Fruit fly (Drosophila melanogaster) whole organism, embryonic: ENCODE measurements around the gene CG2021.

Experiments
- Abd-B ChIP-seq: fragments of 200-800 bp; sonication (Bioruptor generic); optimal IDR thresholded peaks from 2 replicates; lab custom pipeline; 2018; ENCODE audit warnings: missing biosample characterization, mild to moderate bottlenecking, missing genetic modification characterization, moderate library complexity
- B-H1 ChIP-seq: fragments of 200-800 bp; sonication (Bioruptor generic); IDR thresholded peaks from 3 replicates; pipeline ENCODE4 v1.3.6; 2022; ENCODE audit warnings: missing biosample characterization, missing genetic modification characterization
- CG10462 ChIP-seq: fragments of 200-800 bp; sonication (Bioruptor generic); optimal IDR thresholded peaks from 2 replicates; lab custom pipeline; 2016; ENCODE audit warnings: missing biosample characterization, missing genetic modification characterization
- CG10654 ChIP-seq: fragments of 200-800 bp; sonication (Bioruptor generic); optimal IDR thresholded peaks from 2 replicates; lab custom pipeline; 2016; ENCODE audit warnings: missing biosample characterization, missing genetic modification characterization
- CG11085 ChIP-seq: fragments of 200-800 bp; sonication (Bioruptor generic); IDR thresholded peaks from 2 replicates; pipeline ENCODE4 v1.3.6; 2022; ENCODE audit warnings: missing biosample characterization, missing genetic modification characterization
- CG12769 ChIP-seq: fragments of 200-800 bp; sonication (Bioruptor generic); optimal IDR thresholded peaks from 2 replicates; lab custom pipeline; 2019; ENCODE audit warnings: missing biosample characterization, mild to moderate bottlenecking, missing genetic modification characterization, moderate library complexity
- CG15011 ChIP-seq: fragments of 200-800 bp; sonication (Bioruptor generic); optimal IDR thresholded peaks from 3 replicates; lab custom pipeline; 2018; ENCODE audit warnings: missing biosample characterization, mild to moderate bottlenecking, missing genetic modification characterization
- CG1529 ChIP-seq: fragments of 200-800 bp; sonication (Bioruptor generic); optimal IDR thresholded peaks from 3 replicates; lab custom pipeline; 2018; ENCODE audit warnings: missing biosample characterization, missing genetic modification characterization
- CG15479 ChIP-seq: fragments of 200-800 bp; sonication (Bioruptor generic); optimal IDR thresholded peaks from 3 replicates; lab custom pipeline; 2019; ENCODE audit warnings: missing biosample characterization, mild to moderate bottlenecking, missing genetic modification characterization, moderate library complexity
- CG1603 ChIP-seq: fragments of 200-800 bp; sonication (Bioruptor generic); optimal IDR thresholded peaks from 2 replicates; lab custom pipeline; 2019; ENCODE audit warnings: missing biosample characterization, mild to moderate bottlenecking, missing genetic modification characterization, moderate library complexity
- CG17361 ChIP-seq: fragments of 200-800 bp; sonication (Bioruptor generic); IDR thresholded peaks from 3 replicates; pipeline ENCODE4 v1.3.6; 2022; ENCODE audit warnings: missing biosample characterization, missing genetic modification characterization
- CG2202 ChIP-seq: fragments of 200-800 bp; sonication (Bioruptor generic); optimal IDR thresholded peaks from 2 replicates; lab custom pipeline; 2018; ENCODE audit warnings: missing biosample characterization, mild to moderate bottlenecking, missing genetic modification characterization
- CG43689 ChIP-seq: fragments of 200-800 bp; sonication (Bioruptor generic); IDR thresholded peaks from 2 replicates; pipeline ENCODE4 v1.3.6; 2022; ENCODE audit warnings: missing biosample characterization, missing genetic modification characterization
- CG4820 ChIP-seq: fragments of 200-800 bp; sonication (Bioruptor generic); optimal IDR thresholded peaks from 3 replicates; lab custom pipeline; 2016; ENCODE audit warnings: missing biosample characterization, missing genetic modification characterization
- CG5180 ChIP-seq: fragments of 200-800 bp; sonication (Bioruptor generic); optimal IDR thresholded peaks from 3 replicates; lab custom pipeline; 2017; ENCODE audit warnings: missing biosample characterization, missing genetic modification characterization, mild to moderate bottlenecking, moderate library complexity, missing genetic modification reagents
- CG6791 ChIP-seq: fragments of 200-800 bp; sonication (Bioruptor generic); IDR thresholded peaks from 3 replicates; pipeline ENCODE4 v1.3.6; 2022; ENCODE audit warnings: missing biosample characterization, missing genetic modification characterization; ENCODE audit not compliant: partially characterized antibody
- CG6813 ChIP-seq: fragments of 200-800 bp; sonication (Bioruptor generic); optimal IDR thresholded peaks from 2 replicates; lab custom pipeline; 2017; ENCODE audit warnings: missing biosample characterization, missing genetic modification characterization, mild to moderate bottlenecking, moderate library complexity, missing genetic modification reagents
- CG9215 ChIP-seq: fragments of 200-800 bp; sonication (Bioruptor generic); IDR thresholded peaks from 2 replicates; pipeline ENCODE4 v1.3.6; 2022; ENCODE audit warnings: missing biosample characterization, missing genetic modification characterization
- CoRest ChIP-seq: fragments of 200-800 bp; sonication (Bioruptor generic); optimal IDR thresholded peaks from 3 replicates; lab custom pipeline; 2018; ENCODE audit warnings: missing biosample characterization, mild to moderate bottlenecking, missing genetic modification characterization, moderate library complexity
- Drgx ChIP-seq: fragments of 200-800 bp; sonication (Bioruptor generic); IDR thresholded peaks from 2 replicates; pipeline ENCODE4 v1.3.6; 2022; ENCODE audit warnings: missing biosample characterization, missing genetic modification characterization
- E2f1 ChIP-seq: fragments of 200-800 bp; sonication (Bioruptor generic); IDR thresholded peaks from 2 replicates; pipeline ENCODE4 v1.3.6; 2022; ENCODE audit warnings: missing biosample characterization, missing genetic modification characterization
- Ets97D ChIP-seq: fragments of 200-800 bp; sonication (Bioruptor generic); optimal IDR thresholded peaks from 3 replicates; lab custom pipeline; 2016; ENCODE audit warnings: missing biosample characterization, missing genetic modification characterization
- Fer1 ChIP-seq: fragments of 200-800 bp; sonication (Bioruptor generic); optimal IDR thresholded peaks from 2 replicates; lab custom pipeline; 2017; ENCODE audit warnings: missing biosample characterization, mild to moderate bottlenecking, missing genetic modification characterization
- H2.0 ChIP-seq: fragments of 200-800 bp; sonication (Bioruptor generic); IDR thresholded peaks from 2 replicates; pipeline ENCODE4 v1.3.6; 2022; ENCODE audit warnings: missing biosample characterization, missing genetic modification characterization
- MBD-R2 ChIP-seq: fragments of 200-800 bp; sonication (Bioruptor generic); IDR thresholded peaks from 2 replicates; pipeline ENCODE4 v1.3.6; 2022; ENCODE audit warnings: missing biosample characterization, missing genetic modification characterization
- MTF-1 ChIP-seq: fragments of 200-800 bp; sonication (Bioruptor generic); optimal IDR thresholded peaks from 2 replicates; lab custom pipeline; 2018; ENCODE audit warnings: missing biosample characterization, mild to moderate bottlenecking, missing genetic modification characterization, borderline replicate concordance
- NC2β ChIP-seq: fragments of 200-800 bp; sonication (Bioruptor generic); optimal IDR thresholded peaks from 2 replicates; lab custom pipeline; 2016; ENCODE audit warnings: missing biosample characterization, missing genetic modification characterization
- Poxn ChIP-seq: fragments of 200-800 bp; sonication (Bioruptor generic); IDR thresholded peaks from 2 replicates; pipeline ENCODE4 v1.3.6; 2022; ENCODE audit warnings: missing biosample characterization, missing genetic modification characterization
- Ptx1 ChIP-seq: fragments of 200-800 bp; sonication (Bioruptor generic); IDR thresholded peaks from 2 replicates; pipeline ENCODE4 v1.3.6; 2022; ENCODE audit warnings: missing biosample characterization, missing genetic modification characterization
- Rfx ChIP-seq: fragments of 200-800 bp; sonication (Bioruptor generic); IDR thresholded peaks from 2 replicates; pipeline ENCODE4 v1.3.6; 2022; ENCODE audit warnings: missing biosample characterization, missing genetic modification characterization
- Sox102F ChIP-seq: fragments of 200-800 bp; sonication (Bioruptor generic); optimal IDR thresholded peaks from 2 replicates; lab custom pipeline; 2018; ENCODE audit warnings: missing biosample characterization, mild to moderate bottlenecking, missing genetic modification characterization, moderate library complexity
- Spps ChIP-seq: fragments of 200-800 bp; sonication (Bioruptor generic); optimal IDR thresholded peaks from 2 replicates; lab custom pipeline; 2018; ENCODE audit warnings: missing biosample characterization, mild to moderate bottlenecking, missing genetic modification characterization
- TFAM ChIP-seq: fragments of 200-800 bp; sonication (Bioruptor generic); optimal IDR thresholded peaks from 2 replicates; lab custom pipeline; 2017; ENCODE audit warnings: missing biosample characterization, missing genetic modification characterization, inconsistent platforms
- Taf1 ChIP-seq: fragments of 200-800 bp; sonication (Bioruptor generic); IDR thresholded peaks from 2 replicates; pipeline ENCODE4 v1.3.6; 2022; ENCODE audit warnings: missing biosample characterization, missing genetic modification characterization
- az2 ChIP-seq: fragments of 200-800 bp; sonication (Bioruptor generic); optimal IDR thresholded peaks from 3 replicates; lab custom pipeline; 2016; ENCODE audit warnings: missing biosample characterization, missing genetic modification characterization
- bcd ChIP-seq: fragments of 200-800 bp; sonication (Bioruptor generic); optimal IDR thresholded peaks from 2 replicates; lab custom pipeline; 2017; ENCODE audit warnings: missing biosample characterization, mild to moderate bottlenecking, missing genetic modification characterization
- chif ChIP-seq, 2 experiments: fragments of 200-800 bp; sonication (Bioruptor generic); optimal IDR thresholded peaks; 3 replicates each; lab custom pipeline; 2016; ENCODE audit warnings: missing biosample characterization in 2 of 2, missing genetic modification characterization in 2 of 2
- fd102C ChIP-seq: fragments of 200-800 bp; sonication (Bioruptor generic); optimal IDR thresholded peaks from 2 replicates; lab custom pipeline; 2018; ENCODE audit warnings: missing biosample characterization, mild to moderate bottlenecking, missing genetic modification characterization, moderate library complexity
- gem ChIP-seq: fragments of 200-800 bp; sonication (Bioruptor generic); optimal IDR thresholded peaks from 2 replicates; lab custom pipeline; 2019; ENCODE audit warnings: missing biosample characterization, mild to moderate bottlenecking, missing genetic modification characterization, moderate library complexity
- grn ChIP-seq: fragments of 200-800 bp; sonication (Bioruptor generic); optimal IDR thresholded peaks from 3 replicates; lab custom pipeline; 2017; ENCODE audit warnings: missing biosample characterization, missing genetic modification characterization
- luna ChIP-seq: fragments of 200-800 bp; sonication (Bioruptor generic); optimal IDR thresholded peaks from 2 replicates; lab custom pipeline; 2016; ENCODE audit warnings: missing biosample characterization, missing genetic modification characterization
- maf-S ChIP-seq: fragments of 200-800 bp; sonication (Bioruptor generic); optimal IDR thresholded peaks from 2 replicates; lab custom pipeline; 2016; ENCODE audit warnings: missing biosample characterization, missing genetic modification characterization
- peb ChIP-seq: fragments of 200-800 bp; sonication (Bioruptor generic); IDR thresholded peaks from 2 replicates; pipeline ENCODE4 v1.3.6; 2022; ENCODE audit warnings: missing biosample characterization, missing genetic modification characterization
- pum ChIP-seq: fragments of 200-800 bp; sonication (Bioruptor generic); optimal IDR thresholded peaks from 2 replicates; lab custom pipeline; 2016; ENCODE audit warnings: missing biosample characterization, missing genetic modification characterization
- salm ChIP-seq: fragments of 200-800 bp; sonication (Bioruptor generic); optimal IDR thresholded peaks from 2 replicates; lab custom pipeline; 2018; ENCODE audit warnings: missing biosample characterization, mild to moderate bottlenecking, missing genetic modification characterization
- sd ChIP-seq: fragments of 200-800 bp; sonication (Bioruptor generic); optimal IDR thresholded peaks from 3 replicates; lab custom pipeline; 2018; ENCODE audit warnings: missing biosample characterization, mild to moderate bottlenecking, missing genetic modification characterization, moderate library complexity
- so ChIP-seq: fragments of 200-800 bp; sonication (Bioruptor generic); IDR thresholded peaks from 3 replicates; pipeline ENCODE4 v1.3.6; 2022; ENCODE audit warnings: missing biosample characterization, missing genetic modification characterization
- tna ChIP-seq: fragments of 200-800 bp; sonication (Bioruptor generic); IDR thresholded peaks from 2 replicates; pipeline ENCODE4 v1.3.6; 2022; ENCODE audit warnings: missing biosample characterization, missing genetic modification characterization; ENCODE audit not compliant: partially characterized antibody
- tup ChIP-seq: fragments of 200-800 bp; sonication (Bioruptor generic); optimal IDR thresholded peaks from 2 replicates; lab custom pipeline; 2016; ENCODE audit warnings: missing biosample characterization, mild to moderate bottlenecking, missing genetic modification characterization, moderate library complexity

CG2021 gene

dm6 chr3L:1746338-1747199, 30.6 kb downstream of the CG2021 start, which contains the start of gene CG13921 (continued):
- TF ChIP-seq Rfx (GFP tag; lab: Robert Waterston, UW) (peak; percentile 99), Fer1 (GFP tag; lab: Kevin White, UChicago) (peak; percentile 97), CG6791 (GFP tag; lab: Robert Waterston, UW) (no peak), maf-S (GFP tag; lab: Kevin White, UChicago) (peak; percentile 99), peb (GFP tag; lab: Robert Waterston, UW) (peak; percentile 99), luna (peak; percentile 98), Spps (tag; lab: Kevin White, UChicago) (peak; percentile 99), Ptx1 (GFP tag; lab: Robert Waterston, UW) (peak; percentile 95), CG1603 (tag; lab: Kevin White, UChicago) (peak; percentile 99), gem (tag; lab: Kevin White, UChicago) (peak; percentile 100), CG12769 (tag; lab: Kevin White, UChicago) (peak; percentile 99), Poxn (GFP tag; lab: Robert Waterston, UW) (peak; percentile 94), H2.0 (GFP tag; lab: Robert Waterston, UW) (peak; percentile 99), CG9215 (peak; percentile 97), salm (peak; percentile 97), CG15011 (GFP tag; lab: Kevin White, UChicago) (peak; percentile 98), Abd-B (GFP tag; lab: Kevin White, UChicago) (peak; percentile 98), so (GFP tag; lab: Robert Waterston, UW) (peak; percentile 99), CG11085 (GFP tag; lab: Robert Waterston, UW) (peak; percentile 98), TFAM (GFP tag; lab: Kevin White, UChicago) (peak; percentile 97), B-H1 (GFP tag; lab: Robert Waterston, UW) (peak; percentile 98), NC2β (peak; percentile 99), grn (GFP tag; lab: Kevin White, UChicago) (peak; percentile 91), bcd (peak; percentile 99), CG43689 (GFP tag; lab: Robert Waterston, UW) (peak; percentile 96), CG17361 (GFP tag; lab: Robert Waterston, UW) (peak; percentile 99), az2 (GFP tag; lab: Kevin White, UChicago) (peak; percentile 99), chif (GFP tag; optimal IDR thresholded peaks at IDR 0.05; lab: Kevin White, UChicago) (peak; percentile 99 to 100), CG6813 (GFP tag; lab: Kevin White, UChicago) (peak; percentile 99), CoRest (tag; lab: Kevin White, UChicago) (peak; percentile 99), tup (GFP tag; lab: Kevin White, UChicago) (peak; percentile 98), sd (peak; percentile 91), Drgx (peak; percentile 100), CG15479 (GFP tag; lab: Kevin White, UChicago) (peak; percentile 98), Sox102F (GFP tag; lab: Kevin White, UChicago) (peak; percentile 98), tna (GFP tag; lab: Robert Waterston, UW) (no peak), CG1529 (GFP tag; lab: Kevin White, UChicago) (peak; percentile 98), Ets97D (GFP tag; lab: Kevin White, UChicago) (peak; percentile 95), Taf1 (GFP tag; lab: Robert Waterston, UW) (peak; percentile 98), CG10654 (GFP tag; lab: Kevin White, UChicago) (peak; percentile 99), MBD-R2 (peak; percentile 98), pum (peak; percentile 100), CG4820 (GFP tag; lab: Kevin White, UChicago) (peak; percentile 99), MTF-1 (GFP tag; lab: Kevin White, UChicago) (peak; percentile 98), CG2202 (tag; lab: Kevin White, UChicago) (peak; percentile 98), CG5180 (GFP tag; lab: Kevin White, UChicago) (peak; percentile 100), E2f1 (GFP tag; lab: Robert Waterston, UW) (peak; percentile 99), fd102C (GFP tag; lab: Kevin White, UChicago) (peak; percentile 100), CG10462 (GFP tag; lab: Kevin White, UChicago) (peak; percentile 99)
